Worm (Caenorhabditis elegans) whole organism, L4 larva: ENCODE results near the gene nhr-105.

Experiments used
- D1046.2 ChIP-seq: fragments of 200-800 bp; sonication (Bioruptor generic); IDR thresholded peaks from 2 replicates; pipeline ENCODE4 v1.3.6; 2022; ENCODE audit warnings: missing genetic modification characterization, missing compliant biosample characterization
- F37D6.2 ChIP-seq: sonication (generic microtip); optimal IDR thresholded peaks from 2 replicates; lab custom pipeline; 2016; ENCODE audit warnings: mild to moderate bottlenecking, missing genetic modification characterization, missing compliant biosample characterization
- F49E8.2 ChIP-seq: sonication (generic microtip); optimal IDR thresholded peaks from 2 replicates; lab custom pipeline; 2016; ENCODE audit warnings: missing compliant biosample characterization, mild to moderate bottlenecking, missing genetic modification characterization, borderline replicate concordance
- R02D3.7 ChIP-seq: fragments of 150-350 bp; sonication (generic microtip); optimal IDR thresholded peaks from 3 replicates; lab custom pipeline; 2014; ENCODE audit warnings: missing biosample characterization, missing genetic modification characterization
- T20F7.1 ChIP-seq: fragments of 200-800 bp; sonication (Bioruptor generic); optimal IDR thresholded peaks from 2 replicates; lab custom pipeline; 2018; ENCODE audit warnings: mild to moderate bottlenecking, missing genetic modification characterization, missing compliant biosample characterization
- Y105C5A.15 ChIP-seq: fragments of 200-800 bp; sonication (Bioruptor generic); IDR thresholded peaks from 2 replicates; pipeline ENCODE4 v1.3.6; 2022; ENCODE audit warnings: missing genetic modification characterization, missing compliant biosample characterization
- Y48G9A.11 ChIP-seq: fragments of 200-800 bp; sonication (Bioruptor generic); IDR thresholded peaks from 2 replicates; pipeline ENCODE4 v1.3.6; 2022; ENCODE audit warnings: missing genetic modification reagents, missing genetic modification characterization, missing compliant biosample characterization
- Y75B8A.6 ChIP-seq: fragments of 200-800 bp; sonication (Bioruptor generic); IDR thresholded peaks from 2 replicates; pipeline ENCODE4 v1.3.6; 2022; ENCODE audit warnings: missing genetic modification reagents, missing genetic modification characterization, missing compliant biosample characterization
- aha-1 ChIP-seq: fragments of 150-350 bp; peaks from one replicate; lab custom pipeline; 2014; ENCODE audit warnings: missing biosample characterization, missing genetic modification characterization
- aly-2 ChIP-seq: sonication (generic microtip); optimal IDR thresholded peaks from 2 replicates; lab custom pipeline; 2018; ENCODE audit warnings: missing biosample characterization, missing genetic modification characterization
- ama-1 ChIP-seq: fragments of 150-350 bp; optimal IDR thresholded peaks from 2 replicates; lab custom pipeline; 2014; ENCODE audit warnings: inconsistent platforms, mixed read lengths
- ceh-20 ChIP-seq: fragments of 200-800 bp; sonication (Bioruptor generic); IDR thresholded peaks from 2 replicates; pipeline ENCODE4 v1.3.6; 2022; ENCODE audit warnings: missing genetic modification reagents, missing genetic modification characterization, missing compliant biosample characterization
- ceh-28 ChIP-seq: fragments of 150-350 bp; optimal IDR thresholded peaks from 2 replicates; lab custom pipeline; 2014; ENCODE audit warnings: missing biosample characterization, missing genetic modification reagents, missing genetic modification characterization
- ceh-32 ChIP-seq: sonication (generic microtip); optimal IDR thresholded peaks from 2 replicates; lab custom pipeline; 2016; ENCODE audit warnings: mild to moderate bottlenecking, missing genetic modification characterization, missing compliant biosample characterization; ENCODE audit not compliant: poor library complexity
- ceh-44 ChIP-seq: fragments of 200-800 bp; sonication (Bioruptor generic); IDR thresholded peaks from 2 replicates; pipeline ENCODE4 v1.3.6; 2022; ENCODE audit warnings: missing genetic modification reagents, missing genetic modification characterization, missing compliant biosample characterization
- ceh-62 ChIP-seq: sonication (generic microtip); optimal IDR thresholded peaks from 2 replicates; lab custom pipeline; 2017; ENCODE audit warnings: missing biosample characterization, missing genetic modification characterization
- cey-2 ChIP-seq: sonication (generic microtip); optimal IDR thresholded peaks from 3 replicates; lab custom pipeline; 2017; ENCODE audit warnings: missing genetic modification characterization, mild to moderate bottlenecking, missing compliant biosample characterization, antibody characterized with exemption, borderline replicate concordance; ENCODE audit not compliant: insufficient read depth
- daf-16 ChIP-seq, 3 experiments: sonication (generic microtip); optimal IDR thresholded peaks; 2 replicates each; lab custom pipeline; 2016 to 2017; ENCODE audit warnings: missing genetic modification characterization in 3 of 3, missing genetic modification reagents in 3 of 3, mild to moderate bottlenecking in 2 of 3, missing compliant biosample characterization in 2 of 3, missing biosample characterization in 1 of 3, moderate library complexity in 1 of 3
- daf-8 ChIP-seq: fragments of 200-800 bp; sonication (Bioruptor generic); IDR thresholded peaks from 2 replicates; pipeline ENCODE4 v1.3.6; 2022; ENCODE audit warnings: missing genetic modification characterization, missing compliant biosample characterization
- dmd-6 ChIP-seq: fragments of 200-800 bp; sonication (Bioruptor generic); IDR thresholded peaks from 2 replicates; pipeline ENCODE4 v1.3.6; 2022; ENCODE audit warnings: missing genetic modification reagents, missing genetic modification characterization, missing compliant biosample characterization
- dmd-8 ChIP-seq: fragments of 200-800 bp; sonication (Bioruptor generic); IDR thresholded peaks from 2 replicates; pipeline ENCODE4 v1.3.6; 2022; ENCODE audit warnings: missing genetic modification characterization, missing compliant biosample characterization
- duxl-1 ChIP-seq: sonication (generic microtip); optimal IDR thresholded peaks from 2 replicates; lab custom pipeline; 2016; ENCODE audit warnings: mild to moderate bottlenecking, missing genetic modification characterization, moderate library complexity, missing compliant biosample characterization; ENCODE audit not compliant: poor library complexity
- egl-27 ChIP-seq: sonication (generic microtip); optimal IDR thresholded peaks from 3 replicates; lab custom pipeline; 2017; ENCODE audit warnings: missing biosample characterization, missing genetic modification reagents, missing genetic modification characterization
- egl-43 ChIP-seq: fragments of 200-800 bp; sonication (Bioruptor generic); IDR thresholded peaks from 2 replicates; pipeline ENCODE4 v1.3.6; 2022; ENCODE audit warnings: missing genetic modification reagents, missing genetic modification characterization, missing compliant biosample characterization
- fkh-10 ChIP-seq: fragments of 150-350 bp; optimal IDR thresholded peaks from 2 replicates; lab custom pipeline; 2014; ENCODE audit warnings: missing biosample characterization, missing genetic modification reagents, missing genetic modification characterization
- lin-13 ChIP-seq: fragments of 150-350 bp; optimal IDR thresholded peaks from 2 replicates; lab custom pipeline; 2014; ENCODE audit warnings: missing biosample characterization, missing genetic modification reagents, missing genetic modification characterization
- lin-29 ChIP-seq: fragments of 200-800 bp; sonication (Bioruptor generic); IDR thresholded peaks from 2 replicates; pipeline ENCODE4 v1.3.6; 2022; ENCODE audit warnings: missing genetic modification reagents, missing genetic modification characterization, missing compliant biosample characterization
- lsy-2 ChIP-seq, 2 experiments: fragments of 150-350 bp in 1 of 2; sonication (generic microtip) in 1 of 2; optimal IDR thresholded peaks; 2 replicates each; lab custom pipeline; 2014 to 2017; ENCODE audit warnings: missing biosample characterization in 2 of 2, missing genetic modification characterization in 2 of 2
- madf-5 ChIP-seq, 2 experiments: fragments of 200-800 bp; sonication (Bioruptor generic); IDR thresholded peaks; 2 replicates each; pipeline ENCODE4 v1.3.6; 2022; ENCODE audit warnings: missing compliant biosample characterization in 2 of 2, missing genetic modification characterization in 2 of 2
- madf-9 ChIP-seq: fragments of 200-800 bp; sonication (Bioruptor generic); conservative IDR thresholded peaks from 2 replicates; pipeline ENCODE4 v1.3.6; 2022; ENCODE audit warnings: missing genetic modification reagents, missing genetic modification characterization, missing compliant biosample characterization
- mep-1 ChIP-seq: fragments of 150-350 bp; sonication (generic microtip); optimal IDR thresholded peaks from 3 replicates; lab custom pipeline; 2014; ENCODE audit warnings: missing biosample characterization, missing genetic modification characterization
- mes-2 ChIP-seq: sonication (generic microtip); optimal IDR thresholded peaks from 2 replicates; lab custom pipeline; 2016; ENCODE audit warnings: missing genotype, mild to moderate bottlenecking, missing genetic modification characterization, missing compliant biosample characterization; ENCODE audit not compliant: poor library complexity, severe bottlenecking
- mxl-3 ChIP-seq: fragments of 200-800 bp; sonication (Bioruptor generic); optimal IDR thresholded peaks from 2 replicates; lab custom pipeline; 2018; ENCODE audit warnings: mild to moderate bottlenecking, missing genetic modification characterization, missing compliant biosample characterization
- nhr-102 ChIP-seq: sonication (generic microtip); optimal IDR thresholded peaks from 2 replicates; lab custom pipeline; 2016; ENCODE audit warnings: mild to moderate bottlenecking, missing genetic modification characterization, moderate library complexity, missing compliant biosample characterization
- nhr-11 ChIP-seq: fragments of 150-350 bp; optimal IDR thresholded peaks from 2 replicates; lab custom pipeline; 2014; ENCODE audit warnings: missing biosample characterization, missing genetic modification characterization
- nhr-237 ChIP-seq: sonication (generic microtip); optimal IDR thresholded peaks from 2 replicates; lab custom pipeline; 2017; ENCODE audit warnings: missing biosample characterization, missing genetic modification characterization
- nhr-41 ChIP-seq: fragments of 200-800 bp; sonication (Bioruptor generic); IDR thresholded peaks from 2 replicates; pipeline ENCODE4 v1.3.6; 2022; ENCODE audit warnings: missing genetic modification reagents, missing genetic modification characterization, missing compliant biosample characterization
- nhr-42 ChIP-seq: fragments of 200-800 bp; sonication (Bioruptor generic); IDR thresholded peaks from 2 replicates; pipeline ENCODE4 v1.3.6; 2022; ENCODE audit warnings: missing genetic modification characterization, missing compliant biosample characterization
- nhr-48 ChIP-seq: sonication (generic microtip); optimal IDR thresholded peaks from 2 replicates; lab custom pipeline; 2016; ENCODE audit warnings: mild to moderate bottlenecking, missing genetic modification characterization, missing compliant biosample characterization
- nhr-6 ChIP-seq: fragments of 150-350 bp; optimal IDR thresholded peaks from 2 replicates; lab custom pipeline; 2014; ENCODE audit warnings: missing biosample characterization, missing genetic modification characterization
- nhr-76 ChIP-seq: fragments of 150-350 bp; optimal IDR thresholded peaks from 2 replicates; lab custom pipeline; 2014; ENCODE audit warnings: missing biosample characterization, missing genetic modification characterization
- php-3 ChIP-seq: fragments of 200-800 bp; sonication (Bioruptor generic); IDR thresholded peaks from 2 replicates; pipeline ENCODE4 v1.3.6; 2022; ENCODE audit warnings: missing genetic modification reagents, missing genetic modification characterization, missing compliant biosample characterization
- pqm-1 ChIP-seq: sonication (generic microtip); optimal IDR thresholded peaks from 2 replicates; lab custom pipeline; 2017; ENCODE audit warnings: missing biosample characterization, missing genetic modification characterization
- rbr-2 ChIP-seq: sonication (generic microtip); optimal IDR thresholded peaks from 2 replicates; lab custom pipeline; 2016; ENCODE audit warnings: missing genotype, missing genetic modification characterization, missing compliant biosample characterization
- saeg-2 ChIP-seq: fragments of 200-800 bp; sonication (Bioruptor generic); IDR thresholded peaks from 2 replicates; pipeline ENCODE4 v1.3.6; 2022; ENCODE audit warnings: missing genetic modification reagents, missing genetic modification characterization, missing compliant biosample characterization
- sdz-12 ChIP-seq: fragments of 200-800 bp; sonication (Bioruptor generic); optimal IDR thresholded peaks from 2 replicates; lab custom pipeline; 2018; ENCODE audit warnings: mild to moderate bottlenecking, missing genetic modification characterization, missing compliant biosample characterization
- snpc-4 ChIP-seq: fragments of 150-350 bp; optimal IDR thresholded peaks from 2 replicates; lab custom pipeline; 2014; ENCODE audit warnings: missing biosample characterization, missing genetic modification characterization
- tra-1 ChIP-seq: fragments of 200-800 bp; sonication (Bioruptor generic); IDR thresholded peaks from 2 replicates; pipeline ENCODE4 v1.3.6; 2022; ENCODE audit warnings: missing genetic modification reagents, missing genetic modification characterization, missing compliant biosample characterization
- zag-1 ChIP-seq: fragments of 150-350 bp; optimal IDR thresholded peaks from 2 replicates; lab custom pipeline; 2014; ENCODE audit warnings: missing biosample characterization, missing genetic modification characterization
- zfp-2 ChIP-seq: sonication (generic microtip); optimal IDR thresholded peaks from 2 replicates; lab custom pipeline; 2016; ENCODE audit warnings: mild to moderate bottlenecking, missing genetic modification characterization, missing compliant biosample characterization
- zip-11 ChIP-seq: fragments of 200-800 bp; sonication (Bioruptor generic); IDR thresholded peaks from 2 replicates; pipeline ENCODE4 v1.3.6; 2022; ENCODE audit warnings: missing genetic modification characterization, missing compliant biosample characterization
- ztf-7 ChIP-seq: fragments of 150-350 bp; optimal IDR thresholded peaks from 2 replicates; lab custom pipeline; 2014; ENCODE audit warnings: missing biosample characterization, missing genetic modification characterization

nhr-105 gene

DNA sequence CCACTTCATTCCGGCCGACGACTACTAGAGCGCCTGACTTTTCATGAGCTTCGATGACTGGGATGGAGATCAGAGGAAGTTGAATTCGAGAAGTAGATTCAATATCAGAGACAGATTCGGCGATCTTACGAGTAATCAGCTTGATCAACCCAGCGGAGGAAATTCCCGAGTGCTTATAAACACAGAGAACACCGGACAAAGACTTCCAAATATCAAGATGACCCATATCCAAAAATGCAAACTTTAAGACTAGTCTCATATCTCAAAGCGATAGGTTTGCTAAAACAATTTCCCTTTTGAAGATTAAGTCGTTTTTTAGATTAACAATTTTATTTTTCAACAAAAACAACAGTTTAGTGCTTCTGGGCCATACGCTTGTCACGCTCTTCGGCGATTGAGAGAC lies 33.4 kb downstream of the nhr-105 start, which contains the start of gene Y43B11AR.3 (continued):
- TF ChIP-seq zip-11 (GFP tag; lab: Robert Waterston, UW), result no peak
- TF ChIP-seq lsy-2 (tag; optimal IDR thresholded peaks at IDR 0.05; lab: Kevin White, UChicago), result no peak
- no peak for TF ChIP-seq saeg-2 (GFP tag; lab: Robert Waterston, UW)
- peak; percentile 39 for TF ChIP-seq mes-2 (tag; lab: Kevin White, UChicago)
- no peak for TF ChIP-seq zag-1 (tag; lab: Kevin White, UChicago)
- no peak for TF ChIP-seq egl-27 (tag; lab: Kevin White, UChicago)
- peak; percentile 31; the same call in 1 of the 2 replicates for TF ChIP-seq Y75B8A.6 (GFP tag; lab: Robert Waterston, UW)
- TF ChIP-seq pqm-1 (tag; lab: Kevin White, UChicago), result no peak
- TF ChIP-seq lin-13 (GFP tag; lab: Kevin White, UChicago), result no peak
- no peak for TF ChIP-seq F37D6.2 (tag; lab: Kevin White, UChicago)
- no peak for TF ChIP-seq rbr-2 (tag; lab: Kevin White, UChicago)
- TF ChIP-seq fkh-10, result no peak
- no peak for TF ChIP-seq nhr-237 (tag; lab: Kevin White, UChicago)
- no peak for TF ChIP-seq D1046.2 (GFP tag; lab: Robert Waterston, UW)
- no peak for TF ChIP-seq aha-1 (tag; lab: Kevin White, UChicago)
- no peak for TF ChIP-seq nhr-11 (tag; lab: Kevin White, UChicago)
- TF ChIP-seq dmd-6 (GFP tag; lab: Robert Waterston, UW), result no peak
- no peak for TF ChIP-seq cey-2 (tag; lab: Kevin White, UChicago)
- TF ChIP-seq php-3 (GFP tag; lab: Robert Waterston, UW), result no peak
- 0 out of 2 replicates have a peak, but pooled peaks have one; percentile 19 for TF ChIP-seq ceh-44 (GFP tag; lab: Robert Waterston, UW)
- TF ChIP-seq duxl-1 (tag; lab: Kevin White, UChicago), result peak; percentile 22
- TF ChIP-seq nhr-48 (tag; lab: Kevin White, UChicago), result no peak
- TF ChIP-seq ceh-20 (GFP tag; lab: Robert Waterston, UW), result no peak
- TF ChIP-seq ceh-62 (tag; lab: Kevin White, UChicago), result no peak
- no peak for TF ChIP-seq madf-9 (GFP tag; lab: Robert Waterston, UW)
- no peak for TF ChIP-seq ztf-7 (tag; lab: Kevin White, UChicago)
- peak in 1 of 2 experiments; percentile 89; a peak in 2 of 4 replicates for TF ChIP-seq madf-5 (GFP tag; IDR thresholded peaks at IDR 0.05; lab: Robert Waterston, UW)
- TF ChIP-seq daf-16 (GFP tag; optimal IDR thresholded peaks at IDR 0.05; lab: Kevin White, UChicago), result no peak
- TF ChIP-seq daf-16 (tag; optimal IDR thresholded peaks at IDR 0.05; lab: Kevin White, UChicago), result no peak
- TF ChIP-seq Y48G9A.11 (GFP tag; lab: Robert Waterston, UW), result peak; percentile 85; the same call in 1 of the 2 replicates
- peak; percentile 74 for TF ChIP-seq ama-1 (lab: Kevin White, UChicago)
- TF ChIP-seq snpc-4 (tag; lab: Kevin White, UChicago), result no peak
- TF ChIP-seq lin-29 (GFP tag; lab: Robert Waterston, UW), result no peak
- no peak for TF ChIP-seq nhr-76
- TF ChIP-seq mxl-3 (GFP tag; lab: Kevin White, UChicago), result no peak
- TF ChIP-seq T20F7.1, result no peak
- peak; percentile 79; the same call in 1 of the 2 replicates for TF ChIP-seq tra-1 (GFP tag; lab: Robert Waterston, UW)
- TF ChIP-seq dmd-8 (GFP tag; lab: Robert Waterston, UW), result peak; percentile 74; the same call in 1 of the 2 replicates
- no peak for TF ChIP-seq nhr-41 (GFP tag; lab: Robert Waterston, UW)
- TF ChIP-seq ceh-28 (tag; lab: Kevin White, UChicago), result no peak
- TF ChIP-seq ceh-32, result no peak
- TF ChIP-seq nhr-102 (tag; lab: Kevin White, UChicago), result no peak
- TF ChIP-seq nhr-6, result no peak
- TF ChIP-seq daf-8 (GFP tag; lab: Robert Waterston, UW), result no peak
- no peak for TF ChIP-seq nhr-42 (GFP tag; lab: Robert Waterston, UW)
- TF ChIP-seq zfp-2 (tag; lab: Kevin White, UChicago), result no peak
- TF ChIP-seq egl-43 (GFP tag; lab: Robert Waterston, UW), result no peak; the same call in 1 of the 2 replicates
- TF ChIP-seq Y105C5A.15, result peak; percentile 64; the same call in 1 of the 2 replicates
- no peak for TF ChIP-seq aly-2 (tag; lab: Kevin White, UChicago)
- TF ChIP-seq mep-1, result no peak
- no peak for TF ChIP-seq R02D3.7 (tag; lab: Kevin White, UChicago)
- TF ChIP-seq sdz-12, result no peak
- TF ChIP-seq F49E8.2 (tag; lab: Kevin White, UChicago), result peak; percentile 95
